Worm (Caenorhabditis elegans) whole organism, young adult: ENCODE results near the gene C01G6.2.

Source experiments
- C06A6.2 ChIP-seq: fragments of 200-800 bp; sonication (Bioruptor generic); conservative IDR thresholded peaks from 2 replicates; pipeline ENCODE4 v1.3.6; 2022; ENCODE audit warnings: missing genetic modification characterization, missing compliant biosample characterization
- C17E4.6 ChIP-seq: fragments of 200-800 bp; sonication (Bioruptor generic); IDR thresholded peaks from 2 replicates; pipeline ENCODE4 v1.3.6; 2022; ENCODE audit warnings: missing genetic modification reagents, missing genetic modification characterization, missing compliant biosample characterization
- attf-3 ChIP-seq: fragments of 200-800 bp; sonication (Bioruptor generic); conservative IDR thresholded peaks from 2 replicates; pipeline ENCODE4 v1.3.6; 2022; ENCODE audit warnings: missing genetic modification reagents, missing genetic modification characterization, missing compliant biosample characterization
- bed-2 ChIP-seq: fragments of 200-800 bp; sonication (Bioruptor generic); IDR thresholded peaks from 2 replicates; pipeline ENCODE4 v1.3.6; 2022; ENCODE audit warnings: missing genetic modification reagents, missing genetic modification characterization, missing compliant biosample characterization
- lsl-1 ChIP-seq: fragments of 200-800 bp; sonication (Bioruptor generic); optimal IDR thresholded peaks from 2 replicates; lab custom pipeline; 2018; ENCODE audit warnings: mild to moderate bottlenecking, missing genetic modification characterization, moderate library complexity, missing compliant biosample characterization
- repo-1 ChIP-seq: sonication (generic microtip); optimal IDR thresholded peaks from 2 replicates; lab custom pipeline; 2017; ENCODE audit warnings: mild to moderate bottlenecking, missing genetic modification characterization, missing compliant biosample characterization

ce11 chrII:9277153-9277552 lies 10.3 kb downstream of the C01G6.2 start:
- no peak for TF ChIP-seq bed-2 (GFP tag; lab: Robert Waterston, UW)
- TF ChIP-seq attf-3 (GFP tag; lab: Robert Waterston, UW), result no peak
- no peak for TF ChIP-seq lsl-1 (GFP tag; lab: Kevin White, UChicago)
- TF ChIP-seq C17E4.6, result no peak
- TF ChIP-seq C06A6.2 (GFP tag; lab: Robert Waterston, UW), result no peak
- no peak for TF ChIP-seq repo-1 (tag; lab: Kevin White, UChicago)
